Fruit fly (Drosophila melanogaster) S2 (cell line): ENCODE data around the gene CG42675.

ENCODE experiments used
- CG8478 ChIP-seq: fragments of >200 bp; optimal IDR thresholded peaks from 2 replicates; lab custom pipeline; 2018
- CTCF ChIP-seq, 2 experiments: fragments of >200 bp; optimal IDR thresholded peaks; 2 replicates each; lab custom pipeline; 2018

DNA sequence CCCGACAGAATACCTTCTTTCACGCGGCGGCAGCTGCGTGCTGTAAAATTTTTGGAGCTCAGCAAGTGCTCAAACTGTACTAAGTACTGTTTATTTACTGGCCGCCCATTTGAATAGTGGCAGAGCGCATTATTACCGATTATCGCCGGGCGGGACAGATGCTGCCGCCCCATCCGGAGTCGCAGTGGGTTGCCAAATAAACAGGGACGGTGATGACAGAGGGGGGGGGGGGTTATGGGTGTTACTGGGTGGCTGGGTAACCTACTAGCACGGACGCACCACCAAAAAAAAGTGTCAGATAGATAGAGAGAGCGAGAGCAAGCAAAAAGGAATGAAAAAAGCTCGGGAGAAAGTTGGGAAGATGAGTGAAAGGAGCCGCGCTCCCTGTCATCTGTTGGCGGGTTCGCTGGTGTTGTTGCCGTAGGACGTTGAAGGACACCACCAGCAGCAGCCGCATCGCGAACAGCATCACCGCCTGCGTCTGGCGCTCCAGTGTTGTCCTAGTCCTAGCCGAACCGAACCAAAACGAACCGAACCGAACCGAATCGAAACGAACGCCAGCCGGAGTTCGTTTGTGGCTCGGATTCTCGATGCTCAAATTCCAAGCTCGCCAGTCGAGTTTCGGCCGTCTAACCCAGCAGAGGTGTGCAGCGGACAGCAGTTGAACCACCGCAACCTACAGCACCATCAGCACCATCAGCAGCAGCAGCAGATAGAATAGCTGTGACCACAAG is 11.5 kb upstream of the CG42675 start, which contains the start of gene CG11000:
- TF ChIP-seq CTCF (optimal IDR thresholded peaks at IDR 0.05; lab: Kevin White, UChicago) (no peak), CG8478 (no peak)
